Worm (Caenorhabditis elegans) whole organism, late embryonic: ENCODE results near the gene chpf-1.

ENCODE experiments used
- C08G9.2 ChIP-seq: sonication (generic microtip); optimal IDR thresholded peaks from 2 replicates; lab custom pipeline; 2016; ENCODE audit warnings: mild to moderate bottlenecking, missing genetic modification characterization, moderate library complexity, missing compliant biosample characterization
- C38D4.7 ChIP-seq: fragments of 200-800 bp; sonication (Bioruptor generic); optimal IDR thresholded peaks from 2 replicates; lab custom pipeline; 2018; ENCODE audit warnings: mild to moderate bottlenecking, missing genetic modification characterization, moderate library complexity, missing compliant biosample characterization
- K09A11.1 ChIP-seq: sonication (generic microtip); optimal IDR thresholded peaks from 2 replicates; lab custom pipeline; 2017; ENCODE audit warnings: antibody characterized with exemption, mild to moderate bottlenecking, missing genetic modification characterization, missing compliant biosample characterization; ENCODE audit not compliant: insufficient read depth
- ahr-1 ChIP-seq: sonication (generic microtip); optimal IDR thresholded peaks from 2 replicates; lab custom pipeline; 2016; ENCODE audit warnings: missing genetic modification characterization, missing compliant biosample characterization
- ceh-14 ChIP-seq: sonication (generic microtip); optimal IDR thresholded peaks from 2 replicates; lab custom pipeline; 2016; ENCODE audit warnings: missing genotype, missing genetic modification characterization, missing compliant biosample characterization
- ceh-30 ChIP-seq: fragments of 150-350 bp; optimal IDR thresholded peaks from 2 replicates; lab custom pipeline; 2014; ENCODE audit warnings: missing biosample characterization, missing genetic modification characterization
- ceh-31 ChIP-seq: sonication (generic microtip); optimal IDR thresholded peaks from 2 replicates; lab custom pipeline; 2016; ENCODE audit warnings: missing genetic modification characterization, missing compliant biosample characterization
- ceh-34 ChIP-seq: sonication (generic microtip); optimal IDR thresholded peaks from 2 replicates; lab custom pipeline; 2016; ENCODE audit warnings: mild to moderate bottlenecking, missing genetic modification characterization, missing compliant biosample characterization
- che-1 ChIP-seq: sonication (generic microtip); optimal IDR thresholded peaks from 2 replicates; lab custom pipeline; 2016; ENCODE audit warnings: mild to moderate bottlenecking, missing genetic modification characterization, missing compliant biosample characterization
- dve-1 ChIP-seq: sonication (generic microtip); optimal IDR thresholded peaks from 2 replicates; lab custom pipeline; 2017; ENCODE audit warnings: antibody characterized with exemption, mild to moderate bottlenecking, missing genetic modification characterization, missing compliant biosample characterization
- elt-2 ChIP-seq: sonication (generic microtip); optimal IDR thresholded peaks from 2 replicates; lab custom pipeline; 2016; ENCODE audit warnings: missing genetic modification reagents, missing genetic modification characterization, missing compliant biosample characterization
- elt-4 ChIP-seq: sonication (generic microtip); optimal IDR thresholded peaks from 2 replicates; lab custom pipeline; 2016; ENCODE audit warnings: missing genetic modification characterization, missing compliant biosample characterization
- ets-4 ChIP-seq: sonication (generic microtip); optimal IDR thresholded peaks from 2 replicates; lab custom pipeline; 2016; ENCODE audit warnings: missing genetic modification characterization, missing compliant biosample characterization
- eyg-1 ChIP-seq: sonication (generic microtip); optimal IDR thresholded peaks from 2 replicates; lab custom pipeline; 2016; ENCODE audit warnings: missing genotype, missing genetic modification characterization, missing compliant biosample characterization
- fax-1 ChIP-seq: sonication (generic microtip); optimal IDR thresholded peaks from 2 replicates; lab custom pipeline; 2016; ENCODE audit warnings: missing genotype, missing genetic modification characterization, missing compliant biosample characterization
- fkh-10 ChIP-seq: fragments of 150-350 bp; optimal IDR thresholded peaks from 2 replicates; lab custom pipeline; 2014; ENCODE audit warnings: missing biosample characterization, missing genetic modification reagents, missing genetic modification characterization
- fkh-6 ChIP-seq: sonication (generic microtip); optimal IDR thresholded peaks from 2 replicates; lab custom pipeline; 2016; ENCODE audit warnings: missing genetic modification characterization, missing compliant biosample characterization
- gmeb-2 ChIP-seq: sonication (generic microtip); optimal IDR thresholded peaks from 2 replicates; lab custom pipeline; 2016; ENCODE audit warnings: missing genetic modification characterization, inconsistent platforms, missing compliant biosample characterization
- hlh-13 ChIP-seq: fragments of 200-800 bp; sonication (Bioruptor generic); optimal IDR thresholded peaks from 2 replicates; lab custom pipeline; 2018; ENCODE audit warnings: mild to moderate bottlenecking, missing genetic modification characterization, missing compliant biosample characterization
- hlh-15 ChIP-seq: sonication (generic microtip); optimal IDR thresholded peaks from 2 replicates; lab custom pipeline; 2016; ENCODE audit warnings: missing genetic modification characterization, missing compliant biosample characterization
- hlh-8 ChIP-seq: sonication (generic microtip); optimal IDR thresholded peaks from 2 replicates; lab custom pipeline; 2016; ENCODE audit warnings: missing genotype, missing genetic modification characterization, missing compliant biosample characterization
- odd-2 ChIP-seq: sonication (generic microtip); optimal IDR thresholded peaks from 2 replicates; lab custom pipeline; 2017; ENCODE audit warnings: antibody characterized with exemption, mild to moderate bottlenecking, missing genetic modification characterization, missing compliant biosample characterization
- pag-3 ChIP-seq: sonication (generic microtip); optimal IDR thresholded peaks from 2 replicates; lab custom pipeline; 2016; ENCODE audit warnings: missing compliant biosample characterization, missing genetic modification characterization, borderline replicate concordance
- pat-9 ChIP-seq: fragments of 200-800 bp; sonication (Bioruptor generic); optimal IDR thresholded peaks from 2 replicates; lab custom pipeline; 2018; ENCODE audit warnings: mild to moderate bottlenecking, missing genetic modification characterization, moderate library complexity, missing compliant biosample characterization
- pax-1 ChIP-seq: fragments of 150-350 bp; optimal IDR thresholded peaks from 2 replicates; lab custom pipeline; 2014; ENCODE audit warnings: missing biosample characterization, missing genetic modification characterization
- pha-2 ChIP-seq: sonication (generic microtip); optimal IDR thresholded peaks from 2 replicates; lab custom pipeline; 2017; ENCODE audit warnings: mild to moderate bottlenecking, missing genetic modification characterization, missing compliant biosample characterization
- pros-1 ChIP-seq: fragments of 150-350 bp; optimal IDR thresholded peaks from 2 replicates; lab custom pipeline; 2014; ENCODE audit warnings: missing biosample characterization, missing genetic modification reagents, missing genetic modification characterization
- sdc-2 ChIP-seq: sonication (generic microtip); optimal IDR thresholded peaks from 2 replicates; lab custom pipeline; 2016; ENCODE audit warnings: missing genotype, missing genetic modification characterization, missing compliant biosample characterization
- sox-2 ChIP-seq: fragments of 200-800 bp; sonication (Bioruptor generic); IDR thresholded peaks from 2 replicates; pipeline ENCODE4 v1.3.6; 2022; ENCODE audit warnings: missing genetic modification reagents, missing genetic modification characterization, missing compliant biosample characterization
- syd-9 ChIP-seq: sonication (generic microtip); optimal IDR thresholded peaks from 2 replicates; lab custom pipeline; 2016; ENCODE audit warnings: mild to moderate bottlenecking, missing genetic modification characterization, moderate library complexity, missing compliant biosample characterization
- tbx-2 ChIP-seq: sonication (generic microtip); optimal IDR thresholded peaks from 2 replicates; lab custom pipeline; 2016; ENCODE audit warnings: missing genetic modification characterization, missing compliant biosample characterization
- ttx-3 ChIP-seq: sonication (generic microtip); optimal IDR thresholded peaks from 2 replicates; lab custom pipeline; 2016; ENCODE audit warnings: missing genetic modification reagents, missing genetic modification characterization, missing compliant biosample characterization
- unc-3 ChIP-seq, 2 experiments: fragments of 200-800 bp in 1 of 2; sonication (Bioruptor generic) in 1 of 2; sonication (generic microtip) in 1 of 2; conservative IDR thresholded peaks in 1 of 2; optimal IDR thresholded peaks in 1 of 2; 2 replicates each; pipeline versions ENCODE4 v1.3.6 to Lab custom; 2016 to 2022; ENCODE audit warnings: missing compliant biosample characterization in 2 of 2, missing genetic modification characterization in 2 of 2, missing genetic modification reagents in 1 of 2
- unc-42 ChIP-seq: sonication (generic microtip); optimal IDR thresholded peaks from 2 replicates; lab custom pipeline; 2016; ENCODE audit warnings: missing genotype, missing genetic modification characterization, missing compliant biosample characterization
- unc-55 ChIP-seq: sonication (generic microtip); optimal IDR thresholded peaks from 2 replicates; lab custom pipeline; 2017; ENCODE audit warnings: missing biosample characterization, missing genetic modification reagents, missing genetic modification characterization
- zip-5 ChIP-seq: sonication (generic microtip); optimal IDR thresholded peaks from 2 replicates; lab custom pipeline; 2016; ENCODE audit warnings: missing genetic modification characterization, missing compliant biosample characterization
- ztf-16 ChIP-seq: sonication (generic microtip); optimal IDR thresholded peaks from 2 replicates; lab custom pipeline; 2017; ENCODE audit warnings: missing genetic modification characterization, missing compliant biosample characterization

Gene chpf-1

DNA sequence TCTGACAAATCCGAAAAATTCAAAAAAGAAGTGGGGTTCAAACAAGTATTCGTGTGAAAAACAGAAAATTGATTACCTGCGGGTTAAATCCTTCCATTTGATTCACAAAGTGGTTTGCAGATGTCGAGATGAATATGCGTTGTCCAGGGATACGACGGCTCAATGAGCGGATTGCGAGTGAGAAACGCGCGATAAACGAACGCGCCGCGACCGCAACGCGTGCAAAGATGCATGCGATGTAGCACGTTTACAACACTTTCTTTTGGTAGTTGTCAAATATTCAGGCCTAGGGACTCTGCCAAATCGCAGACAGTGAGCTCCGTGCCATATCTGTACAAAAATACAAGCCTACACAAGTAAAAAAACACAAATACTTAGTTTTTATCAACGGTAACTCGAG, 35.4 kb upstream of the chpf-1 start, which contains the start of gene fubl-1:
TSS of gene fubl-1 (minus strand) at position 202 of the 400 bp plus-strand sequence.
- TF ChIP-seq ceh-30, result no peak
- no peak for TF ChIP-seq unc-3 (GFP tag; conservative IDR thresholded peaks at IDR 0.05; lab: Robert Waterston, UW)
- no peak for TF ChIP-seq unc-3 (tag; optimal IDR thresholded peaks at IDR 0.05; lab: Kevin White, UChicago)
- peak; percentile 26 for TF ChIP-seq tbx-2 (tag; lab: Kevin White, UChicago)
- no peak for TF ChIP-seq gmeb-2
- TF ChIP-seq pat-9 (tag; lab: Kevin White, UChicago), result no peak
- peak; percentile 30 for TF ChIP-seq unc-55 (GFP tag; lab: Kevin White, UChicago)
- TF ChIP-seq hlh-8 (tag; lab: Kevin White, UChicago), result no peak
- TF ChIP-seq pag-3, result no peak
- TF ChIP-seq ceh-31, result peak; percentile 59
- no peak for TF ChIP-seq pha-2 (tag; lab: Kevin White, UChicago)
- TF ChIP-seq, all 69 proteins: peak for 3

- no peak for TF ChIP-seq fkh-6 (tag; lab: Kevin White, UChicago)
- TF ChIP-seq gmeb-2, result no peak
- no peak for TF ChIP-seq ets-4
- TF ChIP-seq K09A11.1 (tag; lab: Kevin White, UChicago), result no peak
Observed at ce11 chrV:10237959-10238444, 34.7 kb upstream of the chpf-1 start.

- TF ChIP-seq ceh-30, result no peak
- no peak for TF ChIP-seq syd-9 (tag; lab: Kevin White, UChicago)
- no peak for TF ChIP-seq eyg-1 (tag; lab: Kevin White, UChicago)
- TF ChIP-seq pat-9 (tag; lab: Kevin White, UChicago), result no peak
Observed at ce11 chrV:10237171-10237570, 33.9 kb upstream of the chpf-1 start.

DNA sequence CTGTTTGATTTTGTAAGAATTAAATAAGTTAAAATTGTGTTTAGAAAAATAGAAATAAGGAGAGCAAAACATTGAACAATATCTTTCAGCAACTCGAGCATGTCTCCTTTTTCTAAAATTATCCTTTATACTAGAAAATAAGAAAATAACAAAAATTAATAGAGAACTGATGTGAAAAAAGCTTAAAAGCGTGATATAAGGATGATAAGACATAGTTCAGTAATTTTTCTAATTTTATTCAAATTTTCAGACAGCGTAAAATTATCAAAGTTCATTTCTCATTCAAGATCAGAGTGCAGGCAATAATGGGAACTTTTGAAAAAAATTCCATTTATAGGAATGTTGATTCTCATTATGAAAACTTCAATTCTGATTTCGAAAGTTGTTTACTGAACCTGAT, 30.0 kb upstream of the chpf-1 start, which contains the start of gene str-182:
TSS of gene str-182 (minus strand) at position 101 of the 400 bp plus-strand sequence.
- TF ChIP-seq hlh-8 (tag; lab: Kevin White, UChicago) (no peak), ceh-30 (no peak), pros-1 (tag; lab: Kevin White, UChicago) (no peak), ceh-34 (no peak), dve-1 (tag; lab: Kevin White, UChicago) (no peak), ahr-1 (tag; lab: Kevin White, UChicago) (no peak), che-1 (no peak), unc-42 (tag; lab: Kevin White, UChicago) (no peak)

- TF ChIP-seq pros-1 (tag; lab: Kevin White, UChicago) (no peak), odd-2 (tag; lab: Kevin White, UChicago) (no peak), hlh-8 (tag; lab: Kevin White, UChicago) (no peak), ahr-1 (tag; lab: Kevin White, UChicago) (no peak), K09A11.1 (tag; lab: Kevin White, UChicago) (no peak), C38D4.7 (GFP tag; lab: Kevin White, UChicago) (no peak), hlh-15 (no peak), gmeb-2 (no peak), fkh-10 (GFP tag; lab: Kevin White, UChicago) (no peak), hlh-13 (GFP tag; lab: Kevin White, UChicago) (no peak), pha-2 (tag; lab: Kevin White, UChicago) (no peak)
Observed at ce11 chrV:10230932-10231331, 27.6 kb upstream of the chpf-1 start, which contains the start of gene fipr-6. Gene fipr-6, plus strand, starts transcription at chrV:10231232.

DNA sequence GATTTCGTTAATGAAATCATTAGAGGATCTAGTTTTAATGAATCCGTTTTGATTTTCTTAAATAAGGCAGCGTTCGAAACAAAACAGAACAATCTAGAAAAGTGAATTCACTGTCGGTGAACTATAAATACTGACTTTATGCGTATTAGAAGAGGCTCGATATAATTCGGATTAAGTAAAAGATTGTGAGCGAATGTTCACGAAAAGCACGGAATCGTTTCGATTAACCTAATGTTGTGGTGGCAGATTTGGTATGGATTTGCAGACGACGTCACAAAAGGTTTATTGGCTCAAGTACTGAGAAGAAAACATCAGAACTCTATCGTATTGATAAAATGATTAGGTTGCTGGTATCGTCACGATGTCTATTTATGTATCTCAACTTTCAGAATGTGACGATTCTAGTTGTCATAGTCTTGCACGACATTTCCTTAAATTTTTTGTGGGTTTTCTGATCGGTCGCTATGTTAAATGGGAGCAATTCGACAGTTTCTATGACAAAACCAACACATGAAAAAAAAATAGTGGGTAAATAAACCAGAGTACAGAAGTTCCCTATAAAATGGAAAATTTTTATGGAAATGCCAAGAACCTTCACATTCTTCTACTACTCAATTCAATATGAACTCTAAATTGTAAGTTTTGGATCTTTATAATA, 26.1 kb upstream of the chpf-1 start, which contains the start of the genes pyt-1 and fipr-7:
TSS of gene pyt-1 (minus strand) at position 101 of the 658 bp plus-strand sequence.
TSS of gene fipr-7 (plus strand) at position 608 of the 658 bp plus-strand sequence.
- TF ChIP-seq sdc-2 (no peak), pha-2 (tag; lab: Kevin White, UChicago) (no peak), sox-2 (no peak), zip-5 (no peak), ceh-34 (no peak), odd-2 (tag; lab: Kevin White, UChicago) (no peak), ceh-14 (no peak), fkh-10 (GFP tag; lab: Kevin White, UChicago) (no peak), syd-9 (tag; lab: Kevin White, UChicago) (no peak), fax-1 (tag; lab: Kevin White, UChicago) (no peak), unc-55 (GFP tag; lab: Kevin White, UChicago) (no peak), elt-2 (tag; lab: Kevin White, UChicago) (no peak), elt-4 (tag; lab: Kevin White, UChicago) (no peak), C08G9.2 (tag; lab: Kevin White, UChicago) (no peak), hlh-15 (no peak), eyg-1 (tag; lab: Kevin White, UChicago) (no peak), pax-1 (no peak), ztf-16 (tag; lab: Kevin White, UChicago) (no peak), ttx-3 (tag; lab: Kevin White, UChicago) (no peak)
